Worm (Caenorhabditis elegans): ENCODE results near the gene srxa-15.

DNA sequence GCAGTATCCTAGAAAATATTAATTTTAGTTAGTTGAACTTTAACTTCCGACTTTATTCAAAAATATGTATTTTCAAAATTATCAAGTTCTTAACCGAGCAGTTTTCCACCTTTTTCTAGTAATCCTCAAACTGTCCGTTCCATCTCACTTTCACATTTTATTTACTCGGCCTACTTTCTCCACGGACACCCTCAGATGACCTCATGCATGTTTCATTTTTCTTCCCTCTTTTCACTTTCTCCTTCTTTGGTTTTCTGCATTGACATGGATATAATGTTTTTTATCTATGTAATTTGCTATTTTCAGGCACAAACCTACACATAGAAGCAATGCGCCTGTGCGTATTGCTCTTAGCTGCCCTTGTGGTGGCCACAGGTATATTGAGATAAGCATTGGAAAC is 24.9 kb downstream of the srxa-15 start, which contains the start of gene mlt-11:
- TF ChIP-seq efl-1 (GFP tag; optimal IDR thresholded peaks at IDR 0.05), result no peak
- TF ChIP-seq unc-62 (GFP tag; optimal IDR thresholded peaks at IDR 0.05), result no peak
- no peak for TF ChIP-seq Y67H2A.10 (GFP tag; conservative IDR thresholded peaks at IDR 0.05)
- no peak for TF ChIP-seq zfh-2 (GFP tag; conservative IDR thresholded peaks at IDR 0.05)
- no peak for TF ChIP-seq him-1 (tag; optimal IDR thresholded peaks at IDR 0.05)
- TF ChIP-seq B0019.2 (GFP tag; conservative IDR thresholded peaks at IDR 0.05), result no peak
- TF ChIP-seq ceh-58 (GFP tag; IDR thresholded peaks at IDR 0.05), result no peak
- TF ChIP-seq nhr-120 (GFP tag; IDR thresholded peaks at IDR 0.05), result no peak
- no peak for TF ChIP-seq pbrm-1 (GFP tag; IDR thresholded peaks at IDR 0.05)
- no peak for TF ChIP-seq pha-4 (tag; optimal IDR thresholded peaks at IDR 0.05)
- TF ChIP-seq die-1 (tag; optimal IDR thresholded peaks at IDR 0.05), result no peak
- TF ChIP-seq chd-7 (tag; optimal IDR thresholded peaks at IDR 0.05), result no peak
- TF ChIP-seq Y95B8A.8 (GFP tag; IDR thresholded peaks at IDR 0.05), result no peak

Data from whole organism, young adult.